Worm (Caenorhabditis elegans) whole organism, L3 larva: ENCODE results near the gene F47E1.4.

ENCODE experiments used
- R02D3.7 ChIP-seq: fragments of 150-350 bp; optimal IDR thresholded peaks from 2 replicates; lab custom pipeline; 2014; ENCODE audit warnings: missing biosample characterization, missing genetic modification characterization
- ZK546.5 ChIP-seq: sonication (generic microtip); optimal IDR thresholded peaks from 2 replicates; lab custom pipeline; 2017; ENCODE audit warnings: missing biosample characterization, missing genetic modification characterization
- ama-1 ChIP-seq: fragments of 150-350 bp; optimal IDR thresholded peaks from 2 replicates; lab custom pipeline; 2018
- ceh-16 ChIP-seq: sonication (generic microtip); optimal IDR thresholded peaks from 2 replicates; lab custom pipeline; 2017; ENCODE audit warnings: missing biosample characterization, missing genetic modification characterization
- ceh-28 ChIP-seq: fragments of 150-350 bp; optimal IDR thresholded peaks from 2 replicates; lab custom pipeline; 2014; ENCODE audit warnings: missing biosample characterization, missing genetic modification reagents, missing genetic modification characterization
- ceh-82 ChIP-seq: fragments of 150-350 bp; optimal IDR thresholded peaks from 2 replicates; lab custom pipeline; 2014; ENCODE audit warnings: missing biosample characterization, missing genetic modification characterization
- ceh-9 ChIP-seq: sonication (generic microtip); optimal IDR thresholded peaks from 2 replicates; lab custom pipeline; 2018; ENCODE audit warnings: missing biosample characterization, missing genetic modification characterization
- daf-12 ChIP-seq: fragments of 150-350 bp; optimal IDR thresholded peaks from 2 replicates; lab custom pipeline; 2014; ENCODE audit warnings: missing biosample characterization, missing genetic modification reagents, missing genetic modification characterization
- egl-27 ChIP-seq: sonication (generic microtip); optimal IDR thresholded peaks from 4 replicates; lab custom pipeline; 2017; ENCODE audit warnings: missing biosample characterization, missing genetic modification reagents, missing genetic modification characterization
- egl-5 ChIP-seq: fragments of 150-350 bp; optimal IDR thresholded peaks from 2 replicates; lab custom pipeline; 2017; ENCODE audit warnings: missing biosample characterization, missing genetic modification reagents, missing genetic modification characterization, inconsistent platforms
- elt-1 ChIP-seq: fragments of 150-350 bp; optimal IDR thresholded peaks from 2 replicates; lab custom pipeline; 2014; ENCODE audit warnings: missing biosample characterization, missing genetic modification characterization
- elt-2 ChIP-seq: sonication (generic microtip); optimal IDR thresholded peaks from 2 replicates; lab custom pipeline; 2016; ENCODE audit warnings: missing genetic modification reagents, mild to moderate bottlenecking, missing genetic modification characterization, missing compliant biosample characterization
- elt-3 ChIP-seq, 3 experiments: fragments of 150-350 bp in 1 of 3; sonication (generic microtip) in 2 of 3; optimal IDR thresholded peaks; 2 replicates in 2 of 3; 4 replicates in 1 of 3; lab custom pipeline; 2014 to 2017; ENCODE audit warnings: missing biosample characterization in 3 of 3, missing genetic modification characterization in 3 of 3
- eor-1 ChIP-seq, 2 experiments: fragments of 150-350 bp; optimal IDR thresholded peaks; 2 replicates each; lab custom pipeline; 2014 to 2018; ENCODE audit warnings: missing biosample characterization in 2 of 2, missing genetic modification characterization in 2 of 2
- fkh-10 ChIP-seq: sonication (generic microtip); optimal IDR thresholded peaks from 2 replicates; lab custom pipeline; 2017; ENCODE audit warnings: missing biosample characterization, missing genetic modification reagents, missing genetic modification characterization
- fkh-2 ChIP-seq: fragments of 150-350 bp; optimal IDR thresholded peaks from 2 replicates; lab custom pipeline; 2014; ENCODE audit warnings: missing biosample characterization, missing genetic modification reagents, missing genetic modification characterization
- fos-1 ChIP-seq: fragments of 150-350 bp; optimal IDR thresholded peaks from 2 replicates; lab custom pipeline; 2014; ENCODE audit warnings: missing biosample characterization, missing genetic modification characterization
- hmg-11 ChIP-seq: sonication (generic microtip); optimal IDR thresholded peaks from 2 replicates; lab custom pipeline; 2016; ENCODE audit warnings: missing genetic modification characterization, missing compliant biosample characterization
- jun-1 ChIP-seq: fragments of 150-350 bp; optimal IDR thresholded peaks from 2 replicates; lab custom pipeline; 2014; ENCODE audit warnings: missing biosample characterization, missing genetic modification reagents, missing genetic modification characterization
- lin-15B ChIP-seq: fragments of 150-350 bp; optimal IDR thresholded peaks from 2 replicates; lab custom pipeline; 2014; ENCODE audit warnings: missing biosample characterization, missing genetic modification characterization
- lin-39 ChIP-seq: fragments of 150-350 bp; optimal IDR thresholded peaks from 2 replicates; lab custom pipeline; 2018; ENCODE audit warnings: missing biosample characterization, missing genetic modification reagents, missing genetic modification characterization
- lsy-12 ChIP-seq: sonication (generic microtip); optimal IDR thresholded peaks from 2 replicates; lab custom pipeline; 2016; ENCODE audit warnings: mild to moderate bottlenecking, missing genetic modification characterization, missing compliant biosample characterization
- mdl-1 ChIP-seq: fragments of 150-350 bp; optimal IDR thresholded peaks from 2 replicates; lab custom pipeline; 2014; ENCODE audit warnings: missing biosample characterization, missing genetic modification characterization
- mml-1 ChIP-seq: fragments of 150-350 bp; sonication (generic microtip); optimal IDR thresholded peaks from 3 replicates; lab custom pipeline; 2014; ENCODE audit warnings: missing biosample characterization, missing genetic modification characterization
- nfya-1 ChIP-seq: sonication (generic microtip); optimal IDR thresholded peaks from 2 replicates; lab custom pipeline; 2017; ENCODE audit warnings: missing genetic modification characterization, mild to moderate bottlenecking, missing compliant biosample characterization, antibody characterized with exemption, moderate library complexity; ENCODE audit not compliant: insufficient read depth
- nhr-11 ChIP-seq: fragments of 150-350 bp; optimal IDR thresholded peaks from 2 replicates; lab custom pipeline; 2014; ENCODE audit warnings: missing biosample characterization, missing genetic modification characterization
- nhr-12 ChIP-seq: fragments of 150-350 bp; optimal IDR thresholded peaks from 2 replicates; lab custom pipeline; 2014; ENCODE audit warnings: missing biosample characterization, missing genetic modification characterization
- nhr-23 ChIP-seq: fragments of 150-350 bp; optimal IDR thresholded peaks from 2 replicates; lab custom pipeline; 2014; ENCODE audit warnings: missing biosample characterization, missing genetic modification reagents, missing genetic modification characterization
- nhr-237 ChIP-seq: fragments of 150-350 bp; optimal IDR thresholded peaks from 2 replicates; lab custom pipeline; 2014; ENCODE audit warnings: missing biosample characterization, missing genetic modification characterization
- nhr-25 ChIP-seq: sonication (generic microtip); optimal IDR thresholded peaks from 2 replicates; lab custom pipeline; 2017; ENCODE audit warnings: missing biosample characterization, missing genetic modification characterization
- nhr-28 ChIP-seq: fragments of 150-350 bp; optimal IDR thresholded peaks from 2 replicates; lab custom pipeline; 2014; ENCODE audit warnings: missing biosample characterization, missing genetic modification characterization
- nhr-43 ChIP-seq: sonication (generic microtip); optimal IDR thresholded peaks from 2 replicates; lab custom pipeline; 2016; ENCODE audit warnings: mild to moderate bottlenecking, missing genetic modification characterization, missing compliant biosample characterization; ENCODE audit not compliant: poor library complexity, severe bottlenecking
- nhr-67 ChIP-seq: fragments of 150-350 bp; optimal IDR thresholded peaks from 2 replicates; lab custom pipeline; 2014; ENCODE audit warnings: missing biosample characterization, missing genetic modification characterization
- nhr-77 ChIP-seq: fragments of 150-350 bp; optimal IDR thresholded peaks from 2 replicates; lab custom pipeline; 2014; ENCODE audit warnings: missing biosample characterization, missing genetic modification characterization
- pha-4 ChIP-seq: fragments of 150-350 bp; optimal IDR thresholded peaks from 2 replicates; lab custom pipeline; 2014; ENCODE audit warnings: missing biosample characterization, missing genetic modification reagents, missing genetic modification characterization
- pqm-1 ChIP-seq: fragments of 150-350 bp; optimal IDR thresholded peaks from 2 replicates; lab custom pipeline; 2017; ENCODE audit warnings: missing biosample characterization, missing genetic modification characterization, inconsistent platforms
- sea-2 ChIP-seq: fragments of 150-350 bp; sonication (generic microtip); optimal IDR thresholded peaks from 4 replicates; lab custom pipeline; 2014; ENCODE audit warnings: missing biosample characterization, missing genetic modification reagents, missing genetic modification characterization
- skn-1 ChIP-seq: fragments of 150-350 bp; optimal IDR thresholded peaks from 2 replicates; lab custom pipeline; 2014; ENCODE audit warnings: missing biosample characterization, missing genetic modification characterization
- snpc-4 ChIP-seq: fragments of 150-350 bp; optimal IDR thresholded peaks from 2 replicates; lab custom pipeline; 2014; ENCODE audit warnings: missing biosample characterization, missing genetic modification characterization
- tbx-2 ChIP-seq: sonication (generic microtip); optimal IDR thresholded peaks from 2 replicates; lab custom pipeline; 2016; ENCODE audit warnings: mild to moderate bottlenecking, missing genetic modification characterization, missing compliant biosample characterization
- unc-39 ChIP-seq: sonication (generic microtip); optimal IDR thresholded peaks from 4 replicates; lab custom pipeline; 2017; ENCODE audit warnings: missing biosample characterization, missing genetic modification characterization
- unc-62 ChIP-seq: fragments of 150-350 bp; sonication (generic microtip); optimal IDR thresholded peaks from 4 replicates; lab custom pipeline; 2014; ENCODE audit warnings: missing biosample characterization, missing genetic modification reagents, missing genetic modification characterization
- zag-1 ChIP-seq: fragments of 150-350 bp; optimal IDR thresholded peaks from 2 replicates; lab custom pipeline; 2014; ENCODE audit warnings: missing biosample characterization, missing genetic modification characterization
- ztf-11 ChIP-seq: fragments of 150-350 bp; optimal IDR thresholded peaks from 2 replicates; lab custom pipeline; 2014; ENCODE audit warnings: missing biosample characterization, missing genetic modification characterization
- ztf-4 ChIP-seq: fragments of 150-350 bp; optimal IDR thresholded peaks from 2 replicates; lab custom pipeline; 2014; ENCODE audit warnings: missing biosample characterization, missing genetic modification characterization

F47E1.4 gene

DNA sequence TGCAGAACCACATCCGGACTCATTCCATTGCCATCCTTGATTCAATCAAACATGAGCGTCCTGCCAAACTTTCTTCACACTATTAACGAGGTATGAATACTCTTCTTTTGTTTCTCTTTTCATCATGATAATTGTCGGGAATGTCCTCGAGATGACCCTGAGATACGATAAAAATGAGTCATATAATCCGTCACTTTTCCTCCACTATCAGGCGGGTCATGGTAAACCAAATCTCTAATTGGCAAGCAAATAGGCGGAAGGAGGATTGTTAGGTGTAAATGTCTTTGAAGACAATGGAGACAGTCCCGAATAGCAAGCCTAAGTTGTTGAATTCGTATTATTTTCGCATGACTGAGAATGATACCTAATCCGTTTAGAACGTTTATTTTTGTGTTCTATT is 26.0 kb downstream of the F47E1.4 start:
- TF ChIP-seq pqm-1 (tag; lab: Kevin White, UChicago): no peak
- no peak for TF ChIP-seq ama-1 (lab: Kevin White, UChicago)
- no peak for TF ChIP-seq nhr-11
- TF ChIP-seq zag-1 (tag; lab: Kevin White, UChicago): no peak

DNA sequence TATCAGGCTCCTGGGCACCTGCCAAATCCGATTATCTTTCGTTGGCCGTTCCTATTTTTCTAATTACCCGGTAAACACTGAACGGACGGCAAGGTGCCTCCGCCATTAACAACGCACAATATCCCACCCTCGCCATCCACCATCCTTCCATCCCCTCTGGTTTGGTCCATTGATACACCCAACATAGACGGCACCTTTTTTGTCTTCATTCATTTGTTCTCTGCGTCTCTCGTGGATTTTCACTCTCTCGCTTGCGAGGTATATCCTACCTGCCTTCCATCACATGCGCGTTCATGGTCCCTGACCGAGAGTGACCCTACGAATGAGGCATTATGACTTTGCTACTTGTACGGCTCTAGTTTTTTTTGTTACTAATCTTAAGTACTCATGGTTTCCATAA is 26.9 kb downstream of the F47E1.4 start:
- TF ChIP-seq mdl-1 (no peak), R02D3.7 (tag; lab: Kevin White, UChicago) (no peak), ZK546.5 (tag; lab: Kevin White, UChicago) (no peak), tbx-2 (tag; lab: Kevin White, UChicago) (no peak), jun-1 (tag; lab: Kevin White, UChicago) (no peak), nhr-67 (tag; lab: Kevin White, UChicago) (no peak), ceh-9 (tag; lab: Kevin White, UChicago) (no peak), ceh-16 (tag; lab: Kevin White, UChicago) (no peak), mml-1 (tag; lab: Kevin White, UChicago) (no peak), elt-3 (tag; optimal IDR thresholded peaks at IDR 0.05; lab: Kevin White, UChicago) (no peak), lin-39 (tag; lab: Kevin White, UChicago) (no peak), fkh-2 (tag; lab: Kevin White, UChicago) (no peak), unc-62 (GFP tag; lab: Kevin White, UChicago) (no peak), nhr-25 (tag; lab: Kevin White, UChicago) (no peak), nhr-237 (no peak), nhr-77 (tag; lab: Kevin White, UChicago) (no peak), lin-15B (no peak)

DNA sequence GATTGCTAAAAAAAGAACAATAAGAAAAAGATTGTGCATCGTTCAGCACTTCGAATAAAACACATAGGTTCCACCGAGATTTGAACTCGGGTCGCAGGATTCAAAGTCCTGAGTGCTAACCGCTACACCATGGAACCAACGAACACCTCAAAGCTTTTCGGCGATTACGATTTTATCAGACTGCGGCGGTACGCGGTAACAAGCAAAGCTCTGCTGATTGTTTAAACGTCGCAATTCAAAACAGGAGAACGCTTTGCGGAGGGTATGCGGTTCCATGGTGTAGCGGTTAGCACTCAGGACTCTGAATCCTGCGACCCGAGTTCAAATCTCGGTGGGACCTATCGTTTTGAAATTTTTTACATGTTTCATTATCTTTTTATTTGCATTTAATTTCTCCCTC is 27.9 kb downstream of the F47E1.4 start:
- TF ChIP-seq pha-4 (tag; lab: Kevin White, UChicago) (peak; percentile 5), nfya-1 (tag; lab: Kevin White, UChicago) (peak; percentile 8), nhr-43 (tag; lab: Kevin White, UChicago) (peak; percentile 35), elt-2 (peak; percentile 26)

DNA sequence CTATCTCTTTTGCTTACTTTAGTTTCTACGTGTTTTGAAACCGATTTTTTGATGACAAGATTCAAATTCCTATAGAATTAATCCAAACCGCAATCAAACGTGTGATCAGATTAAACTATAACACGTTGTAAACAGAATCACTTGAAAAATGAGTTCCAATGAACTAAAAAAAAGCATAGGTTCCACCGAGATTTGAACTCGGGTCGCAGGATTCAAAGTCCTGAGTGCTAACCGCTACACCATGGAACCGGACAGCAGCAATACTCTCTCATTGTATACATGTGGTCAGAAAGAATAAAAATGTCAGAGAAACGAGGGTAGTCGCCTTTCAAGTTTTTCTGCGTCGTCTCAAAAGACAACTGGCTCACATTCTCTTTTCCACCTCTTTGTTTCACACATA is 28.8 kb downstream of the F47E1.4 start:
- TF ChIP-seq fkh-10 (no peak), elt-3 (tag; optimal IDR thresholded peaks at IDR 0.05; lab: Kevin White, UChicago) (peak in 1 of 3 experiments; percentile 51), egl-27 (tag; lab: Kevin White, UChicago) (no peak), ztf-11 (tag; lab: Kevin White, UChicago) (no peak), eor-1 (tag; optimal IDR thresholded peaks at IDR 0.05; lab: Kevin White, UChicago) (peak in 1 of 2 experiments; percentile 36), unc-39 (no peak), mdl-1 (no peak), nhr-77 (tag; lab: Kevin White, UChicago) (peak; percentile 5), daf-12 (no peak), ceh-9 (tag; lab: Kevin White, UChicago) (no peak), tbx-2 (tag; lab: Kevin White, UChicago) (peak; percentile 52), nhr-12 (tag; lab: Kevin White, UChicago) (no peak), nhr-23 (tag; lab: Kevin White, UChicago) (no peak), R02D3.7 (tag; lab: Kevin White, UChicago) (peak; percentile 16), elt-2 (peak; percentile 39), ama-1 (lab: Kevin White, UChicago) (no peak), zag-1 (tag; lab: Kevin White, UChicago) (no peak), mml-1 (tag; lab: Kevin White, UChicago) (no peak), fos-1 (tag; lab: Kevin White, UChicago) (no peak), lin-39 (tag; lab: Kevin White, UChicago) (peak; percentile 68), lin-15B (no peak), nhr-25 (tag; lab: Kevin White, UChicago) (peak; percentile 49), lsy-12 (tag; lab: Kevin White, UChicago) (peak; percentile 60), nhr-11 (no peak), nhr-28 (no peak), pha-4 (tag; lab: Kevin White, UChicago) (peak; percentile 6), nhr-43 (tag; lab: Kevin White, UChicago) (peak; percentile 70), ceh-28 (no peak), ztf-4 (peak; percentile 10), nhr-237 (no peak), hmg-11 (tag; lab: Kevin White, UChicago) (peak; percentile 75), egl-5 (tag; lab: Kevin White, UChicago) (peak; percentile 15), nhr-67 (tag; lab: Kevin White, UChicago) (no peak), snpc-4 (tag; lab: Kevin White, UChicago) (peak; percentile 3), jun-1 (tag; lab: Kevin White, UChicago) (peak; percentile 12), nfya-1 (tag; lab: Kevin White, UChicago) (peak; percentile 38), elt-1 (peak; percentile 43), sea-2 (GFP tag; lab: Kevin White, UChicago) (no peak), ceh-82 (peak; percentile 50), skn-1 (no peak), ceh-16 (tag; lab: Kevin White, UChicago) (peak; percentile 35), pqm-1 (tag; lab: Kevin White, UChicago) (no peak)
